Fruit fly (Drosophila melanogaster) ovary, adult (tissue): ENCODE measurements around the gene CG17177.

ENCODE experiments used
- CG17801 ChIP-seq: fragments of 200-800 bp; optimal IDR thresholded peaks from 2 replicates; lab custom pipeline; 2019; ENCODE audit warnings: missing biosample characterization, mild to moderate bottlenecking, missing genetic modification characterization, moderate library complexity; ENCODE audit not compliant: partially characterized antibody

Gene CG17177

dm6 chr3L:14654737-14655136 lies 46.7 kb downstream of the CG17177 start:
- TF ChIP-seq CG17801: no peak

dm6 chr3L:14652554-14652953 lies 48.9 kb downstream of the CG17177 start:
- TF ChIP-seq CG17801: no peak

- TF ChIP-seq CG17801: no peak
These were observed 51.1 kb downstream of the CG17177 start for dm6 chr3L:14650348-14650747.

- no peak for TF ChIP-seq CG17801
These were observed 52.6 kb downstream of the CG17177 start for dm6 chr3L:14648922-14649321.
